Fruit fly (Drosophila melanogaster) whole organism, embryonic: ENCODE results near the gene Arl8.

ENCODE experiments used
- CG10147 ChIP-seq: fragments of 200-800 bp; sonication (Bioruptor generic); optimal IDR thresholded peaks from 2 replicates; lab custom pipeline; 2019; ENCODE audit warnings: missing biosample characterization, mild to moderate bottlenecking, missing genetic modification characterization, moderate library complexity
- CG10267 ChIP-seq: fragments of 200-800 bp; sonication (Bioruptor generic); optimal IDR thresholded peaks from 2 replicates; lab custom pipeline; 2018; ENCODE audit warnings: missing biosample characterization, mild to moderate bottlenecking, missing genetic modification characterization, moderate library complexity
- CG10366 ChIP-seq: fragments of 200-800 bp; sonication (Bioruptor generic); IDR thresholded peaks from 2 replicates; pipeline ENCODE4 v1.3.6; 2022; ENCODE audit warnings: missing biosample characterization, missing genetic modification characterization
- CG10431 ChIP-seq: fragments of 200-800 bp; sonication (Bioruptor generic); optimal IDR thresholded peaks from 3 replicates; lab custom pipeline; 2018; ENCODE audit warnings: missing biosample characterization, mild to moderate bottlenecking, missing genetic modification characterization
- CG12155 ChIP-seq: fragments of 200-800 bp; sonication (Bioruptor generic); optimal IDR thresholded peaks from 3 replicates; lab custom pipeline; 2016; ENCODE audit warnings: missing biosample characterization, missing genetic modification characterization
- CG12236 ChIP-seq: fragments of 200-800 bp; sonication (Bioruptor generic); optimal IDR thresholded peaks from 2 replicates; lab custom pipeline; 2016; ENCODE audit warnings: missing biosample characterization, missing genetic modification characterization
- CG12942 ChIP-seq: fragments of 200-800 bp; sonication (Bioruptor generic); optimal IDR thresholded peaks from 3 replicates; lab custom pipeline; 2016; ENCODE audit warnings: missing biosample characterization, missing genetic modification characterization
- CG13296 ChIP-seq: fragments of 200-800 bp; sonication (Bioruptor generic); optimal IDR thresholded peaks from 3 replicates; lab custom pipeline; 2018; ENCODE audit warnings: missing biosample characterization, mild to moderate bottlenecking, missing genetic modification characterization
- CG13424 ChIP-seq: fragments of 200-800 bp; sonication (Bioruptor generic); optimal IDR thresholded peaks from 2 replicates; lab custom pipeline; 2019; ENCODE audit warnings: missing biosample characterization, mild to moderate bottlenecking, missing genetic modification characterization, moderate library complexity
- CG14050 ChIP-seq: fragments of 200-800 bp; sonication (Bioruptor generic); IDR thresholded peaks from 3 replicates; pipeline ENCODE4 v1.3.6; 2022; ENCODE audit warnings: missing biosample characterization, missing genetic modification characterization
- CG1529 ChIP-seq: fragments of 200-800 bp; sonication (Bioruptor generic); optimal IDR thresholded peaks from 3 replicates; lab custom pipeline; 2018; ENCODE audit warnings: missing biosample characterization, missing genetic modification characterization
- CG15479 ChIP-seq: fragments of 200-800 bp; sonication (Bioruptor generic); optimal IDR thresholded peaks from 3 replicates; lab custom pipeline; 2019; ENCODE audit warnings: missing biosample characterization, mild to moderate bottlenecking, missing genetic modification characterization, moderate library complexity
- CG1603 ChIP-seq: fragments of 200-800 bp; sonication (Bioruptor generic); optimal IDR thresholded peaks from 2 replicates; lab custom pipeline; 2019; ENCODE audit warnings: missing biosample characterization, mild to moderate bottlenecking, missing genetic modification characterization, moderate library complexity
- CG2875 ChIP-seq: fragments of 200-800 bp; sonication (Bioruptor generic); optimal IDR thresholded peaks from 2 replicates; lab custom pipeline; 2017; ENCODE audit warnings: missing biosample characterization, mild to moderate bottlenecking, missing genetic modification characterization, missing genetic modification reagents
- CG31365 ChIP-seq: fragments of 200-800 bp; sonication (Bioruptor generic); optimal IDR thresholded peaks from 2 replicates; lab custom pipeline; 2018; ENCODE audit warnings: missing biosample characterization, mild to moderate bottlenecking, missing genetic modification characterization
- CG3407 ChIP-seq: fragments of 200-800 bp; sonication (Bioruptor generic); optimal IDR thresholded peaks from 2 replicates; lab custom pipeline; 2018; ENCODE audit warnings: missing biosample characterization, mild to moderate bottlenecking, missing genetic modification characterization
- CG4820 ChIP-seq: fragments of 200-800 bp; sonication (Bioruptor generic); optimal IDR thresholded peaks from 3 replicates; lab custom pipeline; 2016; ENCODE audit warnings: missing biosample characterization, missing genetic modification characterization
- CG6854 ChIP-seq: fragments of 200-800 bp; sonication (Bioruptor generic); optimal IDR thresholded peaks from 3 replicates; lab custom pipeline; 2017; ENCODE audit warnings: missing biosample characterization, mild to moderate bottlenecking, missing genetic modification characterization
- CG7556 ChIP-seq: fragments of 200-800 bp; sonication (Bioruptor generic); optimal IDR thresholded peaks from 2 replicates; lab custom pipeline; 2017; ENCODE audit warnings: missing biosample characterization, mild to moderate bottlenecking, missing genetic modification characterization
- CG8765 ChIP-seq: fragments of 200-800 bp; sonication (Bioruptor generic); IDR thresholded peaks from 2 replicates; pipeline ENCODE4 v1.3.6; 2022; ENCODE audit warnings: missing biosample characterization, missing genetic modification characterization
- CG9437 ChIP-seq: fragments of 200-800 bp; sonication (Bioruptor generic); optimal IDR thresholded peaks from 2 replicates; lab custom pipeline; 2018; ENCODE audit warnings: missing biosample characterization, mild to moderate bottlenecking, missing genetic modification characterization
- CG9876 ChIP-seq: fragments of 200-800 bp; sonication (Bioruptor generic); optimal IDR thresholded peaks from 2 replicates; lab custom pipeline; 2016; ENCODE audit warnings: missing biosample characterization, missing genetic modification characterization
- CTCF ChIP-seq: fragments of 200-800 bp; sonication (Bioruptor generic); optimal IDR thresholded peaks from 2 replicates; lab custom pipeline; 2017; ENCODE audit warnings: missing biosample characterization, mild to moderate bottlenecking, missing genetic modification characterization, moderate library complexity
- D ChIP-seq, 2 experiments: fragments of 200-800 bp in 1 of 2; fragments of >200 bp in 1 of 2; sonication (Bioruptor generic) in 1 of 2; optimal IDR thresholded peaks; 2 replicates in 1 of 2; 3 replicates in 1 of 2; lab custom pipeline; 2017; ENCODE audit warnings: mild to moderate bottlenecking in 1 of 2, missing biosample characterization in 1 of 2, missing genetic modification characterization in 1 of 2, missing genetic modification reagents in 1 of 2
- Dip3 ChIP-seq: fragments of 200-800 bp; sonication (Bioruptor generic); optimal IDR thresholded peaks from 3 replicates; lab custom pipeline; 2016; ENCODE audit warnings: missing biosample characterization, missing genetic modification characterization
- Dll ChIP-seq: fragments of 200-800 bp; sonication (Bioruptor generic); IDR thresholded peaks from 4 replicates; pipeline ENCODE4 v1.3.6; 2022; ENCODE audit warnings: missing biosample characterization, missing genetic modification characterization; ENCODE audit not compliant: partially characterized antibody
- Fer1 ChIP-seq: fragments of 200-800 bp; sonication (Bioruptor generic); optimal IDR thresholded peaks from 2 replicates; lab custom pipeline; 2017; ENCODE audit warnings: missing biosample characterization, mild to moderate bottlenecking, missing genetic modification characterization
- HLH4C ChIP-seq: fragments of 200-800 bp; sonication (Bioruptor generic); IDR thresholded peaks from 3 replicates; pipeline ENCODE4 v1.3.6; 2022; ENCODE audit warnings: missing biosample characterization, missing genetic modification characterization; ENCODE audit not compliant: partially characterized antibody
- Kr ChIP-seq: fragments of 200-800 bp; sonication (Bioruptor generic); optimal IDR thresholded peaks from 2 replicates; lab custom pipeline; 2017; ENCODE audit warnings: missing biosample characterization, mild to moderate bottlenecking, missing genetic modification characterization
- Lhr ChIP-seq: fragments of 200-800 bp; sonication (Bioruptor generic); optimal IDR thresholded peaks from 3 replicates; lab custom pipeline; 2017; ENCODE audit warnings: mild to moderate bottlenecking, missing biosample characterization, missing genetic modification reagents, missing genetic modification characterization
- NC2α ChIP-seq: fragments of 200-800 bp; sonication (Bioruptor generic); optimal IDR thresholded peaks from 2 replicates; lab custom pipeline; 2016; ENCODE audit warnings: missing biosample characterization, missing genetic modification characterization
- Oaz ChIP-seq: fragments of 200-800 bp; sonication (Bioruptor generic); IDR thresholded peaks from 2 replicates; pipeline ENCODE4 v1.3.6; 2022; ENCODE audit warnings: missing biosample characterization, missing genetic modification characterization
- Ssrp ChIP-seq: fragments of 200-800 bp; sonication (Bioruptor generic); optimal IDR thresholded peaks from 2 replicates; lab custom pipeline; 2018; ENCODE audit warnings: missing biosample characterization, mild to moderate bottlenecking, missing genetic modification characterization, moderate library complexity
- bcd ChIP-seq: fragments of 200-800 bp; sonication (Bioruptor generic); optimal IDR thresholded peaks from 2 replicates; lab custom pipeline; 2017; ENCODE audit warnings: missing biosample characterization, mild to moderate bottlenecking, missing genetic modification characterization
- bsh ChIP-seq, 2 experiments: fragments of 200-800 bp; sonication (Bioruptor generic); optimal IDR thresholded peaks; 2 replicates each; lab custom pipeline; 2017 to 2018; ENCODE audit warnings: mild to moderate bottlenecking in 2 of 2, missing biosample characterization in 2 of 2, missing genetic modification characterization in 2 of 2, moderate library complexity in 1 of 2
- cato ChIP-seq: fragments of 200-800 bp; sonication (Bioruptor generic); optimal IDR thresholded peaks from 2 replicates; lab custom pipeline; 2016; ENCODE audit warnings: missing biosample characterization, missing genetic modification characterization, borderline replicate concordance
- cg ChIP-seq: fragments of 200-800 bp; sonication (Bioruptor generic); optimal IDR thresholded peaks from 3 replicates; lab custom pipeline; 2019; ENCODE audit warnings: missing biosample characterization, mild to moderate bottlenecking, missing genetic modification characterization, moderate library complexity
- dpn ChIP-seq, 2 experiments: fragments of 200-800 bp; sonication (Bioruptor generic); optimal IDR thresholded peaks; 3 replicates each; lab custom pipeline; 2016; ENCODE audit warnings: missing biosample characterization in 2 of 2, missing genetic modification characterization in 2 of 2
- eve ChIP-seq, 2 experiments: fragments of >200 bp; optimal IDR thresholded peaks; 2 replicates each; lab custom pipeline; 2017; ENCODE audit warnings: missing biosample characterization in 2 of 2, missing genetic modification characterization in 2 of 2
- hb ChIP-seq: fragments of 200-800 bp; sonication (Bioruptor generic); IDR thresholded peaks from 3 replicates; pipeline ENCODE4 v1.3.6; 2022; ENCODE audit warnings: missing biosample characterization, missing genetic modification characterization; ENCODE audit not compliant: partially characterized antibody
- her ChIP-seq: fragments of 200-800 bp; sonication (Bioruptor generic); optimal IDR thresholded peaks from 2 replicates; lab custom pipeline; 2016; ENCODE audit warnings: missing biosample characterization, missing genetic modification characterization
- org-1 ChIP-seq: fragments of 200-800 bp; sonication (Bioruptor generic); optimal IDR thresholded peaks from 2 replicates; lab custom pipeline; 2017; ENCODE audit warnings: missing biosample characterization, missing genetic modification characterization
- pfk ChIP-seq: fragments of 200-800 bp; sonication (Bioruptor generic); optimal IDR thresholded peaks from 2 replicates; lab custom pipeline; 2018; ENCODE audit warnings: missing biosample characterization, mild to moderate bottlenecking, missing genetic modification characterization, moderate library complexity
- pita ChIP-seq: fragments of 200-800 bp; sonication (Bioruptor generic); optimal IDR thresholded peaks from 2 replicates; lab custom pipeline; 2017; ENCODE audit warnings: missing biosample characterization, mild to moderate bottlenecking, missing genetic modification characterization
- row ChIP-seq: fragments of 200-800 bp; sonication (Bioruptor generic); IDR thresholded peaks from 3 replicates; pipeline ENCODE4 v1.3.6; 2022; ENCODE audit warnings: missing biosample characterization, missing genetic modification characterization
- scrt ChIP-seq: fragments of 200-800 bp; sonication (Bioruptor generic); optimal IDR thresholded peaks from 2 replicates; lab custom pipeline; 2018; ENCODE audit warnings: missing biosample characterization, mild to moderate bottlenecking, missing genetic modification characterization, moderate library complexity
- seq ChIP-seq: fragments of 200-800 bp; sonication (Bioruptor generic); IDR thresholded peaks from 2 replicates; pipeline ENCODE4 v1.3.6; 2022; ENCODE audit warnings: missing biosample characterization, missing genetic modification characterization
- slbo ChIP-seq: fragments of 200-800 bp; sonication (Bioruptor generic); IDR thresholded peaks from 2 replicates; pipeline ENCODE4 v1.3.6; 2022; ENCODE audit warnings: missing biosample characterization, missing genetic modification characterization
- tap ChIP-seq: fragments of 200-800 bp; optimal IDR thresholded peaks from 3 replicates; lab custom pipeline; 2019; ENCODE audit warnings: missing biosample characterization, mild to moderate bottlenecking, missing genetic modification characterization, moderate library complexity

Gene Arl8

dm6 chr3R:8171489-8172161, 45.2 kb downstream of the Arl8 start (continued):
- peak; percentile 50 for TF ChIP-seq CG13424
- no peak for TF ChIP-seq pita (GFP tag; lab: Kevin White, UChicago)
- TF ChIP-seq her (GFP tag; lab: Kevin White, UChicago), result no peak
- TF ChIP-seq pfk (GFP tag; lab: Kevin White, UChicago), result no peak
- TF ChIP-seq CG10147 (GFP tag; lab: Kevin White, UChicago), result no peak
- TF ChIP-seq Lhr, result no peak
- no peak for TF ChIP-seq hb
- TF ChIP-seq CG31365 (tag; lab: Kevin White, UChicago), result no peak
- TF ChIP-seq eve (GFP tag; optimal IDR thresholded peaks at IDR 0.05; lab: Kevin White, UChicago), result no peak
- no peak for TF ChIP-seq CG9437
- TF ChIP-seq org-1 (GFP tag; lab: Kevin White, UChicago), result peak; percentile 26
- TF ChIP-seq CG2875 (GFP tag; lab: Kevin White, UChicago), result peak; percentile 48
- TF ChIP-seq CG1603 (tag; lab: Kevin White, UChicago), result peak; percentile 70
- TF ChIP-seq slbo, result peak; percentile 32; the same call in 1 of the 2 replicates
- peak; percentile 57 for TF ChIP-seq CG10366 (GFP tag; lab: Robert Waterston, UW)
- peak; percentile 31 for TF ChIP-seq CG4820
- TF ChIP-seq D (optimal IDR thresholded peaks at IDR 0.05; lab: Kevin White, UChicago), result no peak
- peak; percentile 9 for TF ChIP-seq D (GFP tag; optimal IDR thresholded peaks at IDR 0.05; lab: Kevin White, UChicago)
- peak; percentile 20 to 36 for TF ChIP-seq dpn (GFP tag; optimal IDR thresholded peaks at IDR 0.05; lab: Kevin White, UChicago)
- TF ChIP-seq seq (GFP tag; lab: Robert Waterston, UW), result peak; percentile 50
- TF ChIP-seq CG10431, result no peak
- TF ChIP-seq CG14050, result no peak
- TF ChIP-seq bsh (GFP tag; optimal IDR thresholded peaks at IDR 0.05; lab: Kevin White, UChicago), result peak in 1 of 2 experiments; percentile 56
- TF ChIP-seq CG13296, result no peak
- TF ChIP-seq tap (tag; lab: Kevin White, UChicago), result no peak
- TF ChIP-seq CG7556 (GFP tag; lab: Kevin White, UChicago), result no peak
- TF ChIP-seq CG3407 (GFP tag; lab: Kevin White, UChicago), result no peak
- TF ChIP-seq NC2α, result no peak
- TF ChIP-seq cg (GFP tag; lab: Kevin White, UChicago), result no peak
- TF ChIP-seq CTCF (GFP tag; lab: Kevin White, UChicago), result no peak
- no peak for TF ChIP-seq Kr (GFP tag; lab: Kevin White, UChicago)
- no peak for TF ChIP-seq cato (GFP tag; lab: Kevin White, UChicago)
- no peak for TF ChIP-seq scrt (GFP tag; lab: Kevin White, UChicago)
- peak; percentile 60 for TF ChIP-seq row (GFP tag; lab: Robert Waterston, UW)
- no peak for TF ChIP-seq Dip3
- TF ChIP-seq bcd, result no peak
- TF ChIP-seq Dll, result no peak
- peak; percentile 39 for TF ChIP-seq CG10267 (tag; lab: Kevin White, UChicago)
- TF ChIP-seq CG12155 (GFP tag; lab: Kevin White, UChicago), result no peak
- no peak for TF ChIP-seq CG15479 (GFP tag; lab: Kevin White, UChicago)
- TF ChIP-seq CG12236, result no peak
- TF ChIP-seq Oaz (GFP tag; lab: Robert Waterston, UW), result no peak
- no peak for TF ChIP-seq Fer1 (GFP tag; lab: Kevin White, UChicago)
- TF ChIP-seq CG6854 (GFP tag; lab: Kevin White, UChicago), result no peak
- 0 out of 2 replicates have a peak, but pooled peaks have one; percentile 22 for TF ChIP-seq CG8765
- peak; percentile 33 for TF ChIP-seq Ssrp (tag; lab: Kevin White, UChicago)
- no peak for TF ChIP-seq HLH4C
- TF ChIP-seq CG9876 (GFP tag; lab: Kevin White, UChicago), result no peak
- TF ChIP-seq CG12942 (GFP tag; lab: Kevin White, UChicago), result no peak
- peak; percentile 30 for TF ChIP-seq CG1529 (GFP tag; lab: Kevin White, UChicago)
